Worm (Caenorhabditis elegans): ENCODE results near the gene gpcp-1.

gpcp-1 gene

DNA sequence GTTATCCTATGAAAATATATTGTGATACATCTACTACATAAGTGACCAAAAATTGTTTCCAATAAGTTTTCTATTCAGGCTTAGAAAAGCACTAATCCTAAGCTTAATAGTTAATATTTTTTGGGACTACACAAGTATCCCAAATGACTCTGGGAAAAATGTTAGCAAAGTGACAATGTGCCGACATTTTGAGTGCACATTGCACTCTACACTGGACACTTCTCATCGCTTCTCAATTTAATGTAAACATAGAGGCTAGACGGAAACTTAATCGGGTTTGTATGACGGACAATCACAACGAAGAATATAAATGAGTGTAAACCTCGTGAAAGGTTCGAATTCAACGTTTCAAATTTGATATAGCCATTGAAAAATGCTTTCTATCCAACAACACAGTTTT, 1.3 kb upstream of the gpcp-1 start (continued):
- TF ChIP-seq nhr-20 (tag; optimal IDR thresholded peaks at IDR 0.05) (peak; percentile 10), grh-1 (GFP tag; IDR thresholded peaks at IDR 0.05) (no peak), ces-1 (GFP tag; optimal IDR thresholded peaks at IDR 0.05) (no peak), elt-3 (tag; optimal IDR thresholded peaks at IDR 0.05) (peak in 1 of 6 experiments; percentile 29), lin-14 (GFP tag; optimal IDR thresholded peaks at IDR 0.05) (peak; percentile 53), isw-1 (GFP tag; IDR thresholded peaks at IDR 0.05) (no peak), ama-1 (optimal IDR thresholded peaks at IDR 0.05) (peak; percentile 90), nhr-28 (tag; optimal IDR thresholded peaks at IDR 0.05) (no peak), fkh-10 (GFP tag; optimal IDR thresholded peaks at IDR 0.05) (no peak), ztf-11 (tag; optimal IDR thresholded peaks at IDR 0.05) (no peak), lin-35 (GFP tag; optimal IDR thresholded peaks at IDR 0.05) (peak in 1 of 2 experiments; percentile 33), C34B4.2 (tag; optimal IDR thresholded peaks at IDR 0.05) (no peak), nhr-85 (tag) (no peak), unc-130 (tag; optimal IDR thresholded peaks at IDR 0.05) (no peak), nhr-77 (tag; optimal IDR thresholded peaks at IDR 0.05) (no peak), nhr-84 (tag; optimal IDR thresholded peaks at IDR 0.05) (no peak), aha-1 (tag; optimal IDR thresholded peaks at IDR 0.05) (no peak), efl-3 (GFP tag; optimal IDR thresholded peaks at IDR 0.05) (no peak), nhr-237 (tag; optimal IDR thresholded peaks at IDR 0.05) (no peak), jun-1 (tag; optimal IDR thresholded peaks at IDR 0.05) (no peak), zag-1 (tag; optimal IDR thresholded peaks at IDR 0.05) (no peak), F16B12.6 (tag; optimal IDR thresholded peaks at IDR 0.05) (no peak), egl-13 (tag; optimal IDR thresholded peaks at IDR 0.05) (no peak), nhr-11 (tag; optimal IDR thresholded peaks at IDR 0.05) (no peak), rnt-1 (tag; optimal IDR thresholded peaks at IDR 0.05) (peak; percentile 50), C04F5.9 (tag; optimal IDR thresholded peaks at IDR 0.05) (no peak), snpc-4 (tag; optimal IDR thresholded peaks at IDR 0.05) (no peak), alr-1 (tag; optimal IDR thresholded peaks at IDR 0.05; ENCODE audit: borderline replicate concordance) (no peak), Y116A8C.19 (tag; optimal IDR thresholded peaks at IDR 0.05; ENCODE audit: borderline replicate concordance) (no peak), mef-2 (tag; optimal IDR thresholded peaks at IDR 0.05) (no peak), ets-5 (GFP tag; IDR thresholded peaks at IDR 0.05) (no peak)

DNA sequence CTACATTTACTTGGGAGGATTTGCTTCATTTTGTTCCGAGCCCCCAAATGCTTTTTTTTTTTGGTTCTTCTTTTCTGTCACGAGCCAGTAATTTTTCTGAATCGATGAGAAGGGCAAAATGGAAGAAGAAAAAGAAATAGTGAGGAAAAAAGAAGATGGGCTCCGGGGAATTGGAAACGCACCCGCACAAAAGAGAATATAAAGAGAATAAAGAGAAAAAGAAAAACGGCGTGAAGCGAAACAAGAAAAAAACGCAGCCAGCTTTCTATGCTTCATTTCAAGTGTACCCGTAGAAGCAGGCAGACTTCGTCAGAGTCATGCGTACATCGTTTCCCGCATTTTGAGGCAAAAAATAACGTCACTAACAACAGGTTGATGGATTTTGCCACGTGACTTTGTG, 638 bp upstream of the gpcp-1 start:
- TF ChIP-seq unc-86 (tag; optimal IDR thresholded peaks at IDR 0.05) (peak; percentile 44), aly-2 (tag; optimal IDR thresholded peaks at IDR 0.05) (no peak), irx-1 (tag; optimal IDR thresholded peaks at IDR 0.05) (peak; percentile 45), efl-3 (GFP tag; optimal IDR thresholded peaks at IDR 0.05) (no peak), isw-1 (GFP tag; IDR thresholded peaks at IDR 0.05) (peak; percentile 13; the same call in 1 of the 2 replicates), snu-23 (GFP tag; optimal IDR thresholded peaks at IDR 0.05) (peak; percentile 40), zip-4 (GFP tag; optimal IDR thresholded peaks at IDR 0.05) (no peak), ceh-88 (GFP tag; IDR thresholded peaks at IDR 0.05) (no peak), nhr-237 (tag; optimal IDR thresholded peaks at IDR 0.05) (no peak), nhr-71 (tag; optimal IDR thresholded peaks at IDR 0.05) (peak; percentile 54), elt-3 (tag; optimal IDR thresholded peaks at IDR 0.05) (no peak), fkh-4 (tag; optimal IDR thresholded peaks at IDR 0.05; ENCODE audit: borderline replicate concordance) (no peak), fos-1 (tag; optimal IDR thresholded peaks at IDR 0.05) (no peak), dpl-1 (GFP tag; optimal IDR thresholded peaks at IDR 0.05) (peak in 1 of 3 experiments; percentile 14), F16B12.6 (tag; optimal IDR thresholded peaks at IDR 0.05) (no peak), blmp-1 (tag; optimal IDR thresholded peaks at IDR 0.05) (no peak), lin-13 (GFP tag; optimal IDR thresholded peaks at IDR 0.05) (no peak), hlh-17 (GFP tag; optimal IDR thresholded peaks at IDR 0.05; ENCODE audit: borderline replicate concordance) (no peak), egl-13 (tag; optimal IDR thresholded peaks at IDR 0.05) (no peak), efl-1 (optimal IDR thresholded peaks at IDR 0.05) (no peak), efl-1 (GFP tag; optimal IDR thresholded peaks at IDR 0.05 in 1 of 2) (no peak), rnt-1 (tag; optimal IDR thresholded peaks at IDR 0.05) (no peak), pqm-1 (tag; optimal IDR thresholded peaks at IDR 0.05) (no peak), nhr-90 (tag; optimal IDR thresholded peaks at IDR 0.05; ENCODE audit: poor library complexity) (no peak), lir-3 (tag; optimal IDR thresholded peaks at IDR 0.05; ENCODE audit: poor library complexity) (no peak), swsn-7 (tag; optimal IDR thresholded peaks at IDR 0.05) (no peak), sptf-1 (tag; optimal IDR thresholded peaks at IDR 0.05) (no peak), pax-3 (tag; optimal IDR thresholded peaks at IDR 0.05) (no peak), lsy-2 (tag; optimal IDR thresholded peaks at IDR 0.05) (peak; percentile 1 to 21), nhr-47 (tag; optimal IDR thresholded peaks at IDR 0.05) (peak; percentile 48), ztf-11 (tag; optimal IDR thresholded peaks at IDR 0.05) (no peak)

All from whole organism, L1 larva.